Worm (Caenorhabditis elegans) whole organism, late embryonic: ENCODE results near the gene W02C12.2.

Source experiments
- C38D4.7 ChIP-seq: fragments of 200-800 bp; sonication (Bioruptor generic); optimal IDR thresholded peaks from 2 replicates; lab custom pipeline; 2018; ENCODE audit warnings: mild to moderate bottlenecking, missing genetic modification characterization, moderate library complexity, missing compliant biosample characterization
- F13H6.1 ChIP-seq: sonication (generic microtip); optimal IDR thresholded peaks from 2 replicates; lab custom pipeline; 2016; ENCODE audit warnings: missing genetic modification characterization, missing compliant biosample characterization
- Y22D7AL.16 ChIP-seq: sonication (generic microtip); optimal IDR thresholded peaks from 2 replicates; lab custom pipeline; 2016; ENCODE audit warnings: missing genetic modification characterization, missing compliant biosample characterization
- ceh-14 ChIP-seq: sonication (generic microtip); optimal IDR thresholded peaks from 2 replicates; lab custom pipeline; 2016; ENCODE audit warnings: missing genotype, missing genetic modification characterization, missing compliant biosample characterization
- ceh-18 ChIP-seq: sonication (generic microtip); optimal IDR thresholded peaks from 2 replicates; lab custom pipeline; 2016; ENCODE audit warnings: missing genetic modification characterization, missing compliant biosample characterization
- ceh-30 ChIP-seq: fragments of 150-350 bp; optimal IDR thresholded peaks from 2 replicates; lab custom pipeline; 2014; ENCODE audit warnings: missing biosample characterization, missing genetic modification characterization
- ceh-31 ChIP-seq: sonication (generic microtip); optimal IDR thresholded peaks from 2 replicates; lab custom pipeline; 2016; ENCODE audit warnings: missing genetic modification characterization, missing compliant biosample characterization
- ceh-34 ChIP-seq: sonication (generic microtip); optimal IDR thresholded peaks from 2 replicates; lab custom pipeline; 2016; ENCODE audit warnings: mild to moderate bottlenecking, missing genetic modification characterization, missing compliant biosample characterization
- ceh-45 ChIP-seq: fragments of 200-800 bp; sonication (Bioruptor generic); IDR thresholded peaks from 2 replicates; pipeline ENCODE4 v1.3.6; 2022; ENCODE audit warnings: missing genetic modification reagents, missing genetic modification characterization, missing compliant biosample characterization
- ceh-6 ChIP-seq: fragments of 200-800 bp; sonication (Bioruptor generic); optimal IDR thresholded peaks from 2 replicates; lab custom pipeline; 2018; ENCODE audit warnings: mild to moderate bottlenecking, missing genetic modification characterization, missing compliant biosample characterization
- dmd-4 ChIP-seq: sonication (generic microtip); optimal IDR thresholded peaks from 2 replicates; lab custom pipeline; 2016; ENCODE audit warnings: borderline replicate concordance, missing genetic modification characterization, missing compliant biosample characterization
- elt-2 ChIP-seq: sonication (generic microtip); optimal IDR thresholded peaks from 2 replicates; lab custom pipeline; 2016; ENCODE audit warnings: missing genetic modification reagents, missing genetic modification characterization, missing compliant biosample characterization
- eyg-1 ChIP-seq: sonication (generic microtip); optimal IDR thresholded peaks from 2 replicates; lab custom pipeline; 2016; ENCODE audit warnings: missing genotype, missing genetic modification characterization, missing compliant biosample characterization
- fkh-10 ChIP-seq: fragments of 150-350 bp; optimal IDR thresholded peaks from 2 replicates; lab custom pipeline; 2014; ENCODE audit warnings: missing biosample characterization, missing genetic modification reagents, missing genetic modification characterization
- fkh-6 ChIP-seq: sonication (generic microtip); optimal IDR thresholded peaks from 2 replicates; lab custom pipeline; 2016; ENCODE audit warnings: missing genetic modification characterization, missing compliant biosample characterization
- gmeb-2 ChIP-seq: sonication (generic microtip); optimal IDR thresholded peaks from 2 replicates; lab custom pipeline; 2016; ENCODE audit warnings: missing genetic modification characterization, inconsistent platforms, missing compliant biosample characterization
- hlh-15 ChIP-seq: sonication (generic microtip); optimal IDR thresholded peaks from 2 replicates; lab custom pipeline; 2016; ENCODE audit warnings: missing genetic modification characterization, missing compliant biosample characterization
- hlh-30 ChIP-seq: sonication (generic microtip); optimal IDR thresholded peaks from 2 replicates; lab custom pipeline; 2017; ENCODE audit warnings: antibody characterized with exemption, missing genetic modification characterization, missing compliant biosample characterization; ENCODE audit not compliant: insufficient read depth
- hlh-6 ChIP-seq: sonication (generic microtip); optimal IDR thresholded peaks from 2 replicates; lab custom pipeline; 2016; ENCODE audit warnings: missing genotype, missing genetic modification characterization, missing compliant biosample characterization
- lin-11 ChIP-seq: fragments of 200-800 bp; sonication (Bioruptor generic); optimal IDR thresholded peaks from 2 replicates; lab custom pipeline; 2018; ENCODE audit warnings: mild to moderate bottlenecking, missing genetic modification characterization, missing compliant biosample characterization
- mec-3 ChIP-seq: sonication (generic microtip); optimal IDR thresholded peaks from 2 replicates; lab custom pipeline; 2016; ENCODE audit warnings: borderline replicate concordance, missing genetic modification characterization, missing compliant biosample characterization
- nhr-11 ChIP-seq: fragments of 150-350 bp; optimal IDR thresholded peaks from 2 replicates; lab custom pipeline; 2014; ENCODE audit warnings: missing biosample characterization, missing genetic modification characterization
- odd-2 ChIP-seq: sonication (generic microtip); optimal IDR thresholded peaks from 2 replicates; lab custom pipeline; 2017; ENCODE audit warnings: antibody characterized with exemption, mild to moderate bottlenecking, missing genetic modification characterization, missing compliant biosample characterization
- pax-1 ChIP-seq: fragments of 150-350 bp; optimal IDR thresholded peaks from 2 replicates; lab custom pipeline; 2014; ENCODE audit warnings: missing biosample characterization, missing genetic modification characterization
- pha-2 ChIP-seq: sonication (generic microtip); optimal IDR thresholded peaks from 2 replicates; lab custom pipeline; 2017; ENCODE audit warnings: mild to moderate bottlenecking, missing genetic modification characterization, missing compliant biosample characterization
- pha-4 ChIP-seq: fragments of 150-350 bp; optimal IDR thresholded peaks from 2 replicates; lab custom pipeline; 2018; ENCODE audit warnings: missing biosample characterization, missing genetic modification reagents, missing genetic modification characterization
- pros-1 ChIP-seq: fragments of 150-350 bp; optimal IDR thresholded peaks from 2 replicates; lab custom pipeline; 2014; ENCODE audit warnings: missing biosample characterization, missing genetic modification reagents, missing genetic modification characterization
- sdc-2 ChIP-seq: sonication (generic microtip); optimal IDR thresholded peaks from 2 replicates; lab custom pipeline; 2016; ENCODE audit warnings: missing genotype, missing genetic modification characterization, missing compliant biosample characterization
- sox-2 ChIP-seq: fragments of 200-800 bp; sonication (Bioruptor generic); IDR thresholded peaks from 2 replicates; pipeline ENCODE4 v1.3.6; 2022; ENCODE audit warnings: missing genetic modification reagents, missing genetic modification characterization, missing compliant biosample characterization
- sox-4 ChIP-seq: sonication (generic microtip); optimal IDR thresholded peaks from 2 replicates; lab custom pipeline; 2017; ENCODE audit warnings: mild to moderate bottlenecking, missing genetic modification characterization, inconsistent platforms, missing compliant biosample characterization
- tbx-2 ChIP-seq: sonication (generic microtip); optimal IDR thresholded peaks from 2 replicates; lab custom pipeline; 2016; ENCODE audit warnings: missing genetic modification characterization, missing compliant biosample characterization
- unc-3 ChIP-seq, 2 experiments: fragments of 200-800 bp in 1 of 2; sonication (Bioruptor generic) in 1 of 2; sonication (generic microtip) in 1 of 2; conservative IDR thresholded peaks in 1 of 2; optimal IDR thresholded peaks in 1 of 2; 2 replicates each; pipeline versions ENCODE4 v1.3.6 to Lab custom; 2016 to 2022; ENCODE audit warnings: missing compliant biosample characterization in 2 of 2, missing genetic modification characterization in 2 of 2, missing genetic modification reagents in 1 of 2
- unc-42 ChIP-seq: sonication (generic microtip); optimal IDR thresholded peaks from 2 replicates; lab custom pipeline; 2016; ENCODE audit warnings: missing genotype, missing genetic modification characterization, missing compliant biosample characterization
- unc-55 ChIP-seq: sonication (generic microtip); optimal IDR thresholded peaks from 2 replicates; lab custom pipeline; 2017; ENCODE audit warnings: missing biosample characterization, missing genetic modification reagents, missing genetic modification characterization

W02C12.2 gene

DNA sequence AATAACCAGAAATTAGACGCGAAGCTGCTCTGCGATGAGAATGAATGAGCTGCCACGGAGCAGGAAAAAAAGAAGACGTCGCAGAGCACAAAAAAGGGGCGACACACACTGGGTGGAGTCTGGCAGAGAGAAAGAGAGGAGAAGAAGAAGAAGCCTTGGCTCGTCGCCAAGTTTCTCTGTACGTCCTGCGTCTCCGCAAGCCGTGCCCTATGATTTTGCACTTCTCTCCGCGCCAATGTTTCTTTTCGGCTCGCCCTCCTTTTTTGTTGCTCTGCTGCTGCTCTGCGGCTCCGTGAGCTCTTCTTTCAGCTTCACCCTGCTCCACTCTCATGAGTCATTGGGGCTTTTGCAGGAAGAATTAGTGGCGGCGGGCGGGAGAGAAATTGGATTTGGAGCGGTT is 27.1 kb upstream of the W02C12.2 start, which contains the start of gene hlh-30:
hlh-30 (minus strand) TSS at position 69 of the 400 bp plus-strand sequence.
- TF ChIP-seq ceh-14 (tag; lab: Kevin White, UChicago) = peak; percentile 42
- TF ChIP-seq tbx-2 (tag; lab: Kevin White, UChicago) = peak; percentile 40
- TF ChIP-seq unc-42 = peak; percentile 87
- no peak for TF ChIP-seq hlh-15 (tag; lab: Kevin White, UChicago)
- TF ChIP-seq pax-1 (tag; lab: Kevin White, UChicago) = no peak
- peak; percentile 52 for TF ChIP-seq ceh-18
- peak; percentile 37 for TF ChIP-seq sdc-2
- TF ChIP-seq ceh-31 = peak; percentile 70
- TF ChIP-seq F13H6.1 (tag; lab: Kevin White, UChicago) = no peak

DNA sequence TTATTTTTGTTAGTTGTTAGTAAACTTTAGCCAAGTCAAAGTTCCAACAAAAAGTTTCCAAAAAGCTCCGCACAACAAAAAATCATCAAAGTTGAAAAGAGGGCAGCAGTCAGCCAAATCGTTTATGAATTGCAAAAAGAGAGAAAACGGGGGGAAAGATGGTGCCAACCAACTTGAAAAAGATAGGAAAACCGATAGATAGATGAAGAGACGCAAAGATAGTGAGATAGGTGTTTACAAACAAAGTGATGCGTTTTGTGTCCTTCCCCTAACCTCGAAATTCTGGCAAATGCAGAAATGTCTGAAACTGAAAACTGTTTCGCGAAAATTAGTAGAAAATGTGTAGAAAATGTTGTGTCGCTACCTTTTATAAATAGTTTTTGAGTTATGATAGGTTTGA is 25.7 kb upstream of the W02C12.2 start:
- TF ChIP-seq odd-2 (tag; lab: Kevin White, UChicago) (no peak), hlh-30 (tag; lab: Kevin White, UChicago) (no peak), fkh-10 (GFP tag; lab: Kevin White, UChicago) (no peak), ceh-30 (no peak), fkh-6 (no peak), lin-11 (tag; lab: Kevin White, UChicago) (no peak), ceh-45 (GFP tag; lab: Robert Waterston, UW) (no peak), gmeb-2 (tag; lab: Kevin White, UChicago) (no peak), unc-3 (GFP tag; conservative IDR thresholded peaks at IDR 0.05; lab: Robert Waterston, UW) (no peak), unc-3 (tag; optimal IDR thresholded peaks at IDR 0.05; lab: Kevin White, UChicago) (no peak), eyg-1 (tag; lab: Kevin White, UChicago) (no peak), tbx-2 (tag; lab: Kevin White, UChicago) (no peak), C38D4.7 (GFP tag; lab: Kevin White, UChicago) (no peak), hlh-6 (tag; lab: Kevin White, UChicago) (no peak), unc-55 (GFP tag; lab: Kevin White, UChicago) (no peak), elt-2 (tag; lab: Kevin White, UChicago) (no peak), sox-2 (no peak)

DNA sequence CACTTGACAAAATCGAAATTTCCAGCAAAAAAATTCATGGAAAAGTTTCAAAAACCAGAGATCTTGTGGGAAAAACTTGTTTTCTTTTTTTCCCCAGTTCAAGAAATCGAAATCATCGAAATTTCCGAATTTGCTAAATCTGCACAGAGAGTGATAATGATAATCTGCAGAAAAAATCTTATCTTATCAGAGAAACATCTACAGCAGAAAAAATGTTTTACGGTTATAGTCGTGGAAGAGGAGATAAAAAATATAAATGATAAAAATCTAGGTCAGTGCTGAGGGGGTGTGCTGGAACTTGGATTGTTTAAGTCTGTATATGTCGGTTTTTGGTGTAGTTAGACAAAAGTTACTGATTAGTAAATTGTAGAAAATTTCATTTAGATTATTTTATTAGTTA is 24.6 kb upstream of the W02C12.2 start:
- TF ChIP-seq elt-2 (tag; lab: Kevin White, UChicago) (peak; percentile 83), ceh-6 (GFP tag; lab: Kevin White, UChicago) (no peak), lin-11 (tag; lab: Kevin White, UChicago) (no peak), pros-1 (no peak), Y22D7AL.16 (tag; lab: Kevin White, UChicago) (no peak)
- TF ChIP-seq, all 69 proteins: peak for 1

DNA sequence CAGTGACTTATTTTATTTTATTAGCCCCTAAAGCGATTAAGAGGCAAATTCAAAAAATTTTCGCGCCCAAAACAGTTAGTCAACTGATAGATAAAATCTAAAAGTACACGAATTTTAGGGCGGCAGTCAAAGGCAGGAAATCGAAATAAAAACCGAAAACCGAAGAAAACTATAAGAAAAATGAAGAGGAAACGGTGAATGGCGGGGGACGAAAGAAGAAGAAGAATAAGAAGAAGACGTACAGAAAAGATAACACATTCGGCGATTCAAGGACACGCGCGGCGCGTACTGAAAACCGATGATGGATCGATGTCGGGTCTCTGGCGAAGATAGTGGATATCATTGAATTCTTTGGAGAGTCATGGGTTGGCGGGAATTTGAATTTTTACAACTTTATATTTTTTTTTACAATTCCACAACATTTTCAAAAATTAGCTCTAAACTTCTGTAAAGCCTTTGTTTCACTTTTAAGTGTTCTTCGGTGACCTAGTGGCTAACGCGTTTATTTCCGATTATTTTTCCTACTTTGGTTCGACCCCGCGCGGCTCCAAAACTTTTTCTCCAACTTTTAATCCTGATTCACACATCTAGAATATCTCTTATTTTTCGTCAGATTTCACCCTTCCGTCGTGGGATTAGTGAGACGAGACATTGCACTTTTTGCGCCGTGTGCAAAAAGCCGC is 23.3 kb upstream of the W02C12.2 start:
- TF ChIP-seq pha-2 (tag; lab: Kevin White, UChicago) (no peak), ceh-30 (no peak), nhr-11 (tag; lab: Kevin White, UChicago) (no peak), unc-55 (GFP tag; lab: Kevin White, UChicago) (no peak), dmd-4 (no peak), sox-4 (tag; lab: Kevin White, UChicago) (no peak), lin-11 (tag; lab: Kevin White, UChicago) (no peak), gmeb-2 (tag; lab: Kevin White, UChicago) (no peak), pha-4 (tag; lab: Kevin White, UChicago) (no peak), ceh-34 (tag; lab: Kevin White, UChicago) (no peak), pros-1 (no peak), mec-3 (no peak), ceh-6 (GFP tag; lab: Kevin White, UChicago) (no peak)
